Worm (Caenorhabditis elegans): ENCODE results near the gene bus-8A.

Gene bus-8A

ce11 chrX:5479300-5479811, 13.4 kb upstream of the bus-8A start, which contains the start of gene dlg-1:
Gene dlg-1 (plus strand): TSS chrX:5479700.
- TF ChIP-seq elt-2 (tag; optimal IDR thresholded peaks at IDR 0.05): peak; percentile 69
- no peak for TF ChIP-seq nhr-76 (tag; optimal IDR thresholded peaks at IDR 0.05)
- TF ChIP-seq aly-2 (tag; optimal IDR thresholded peaks at IDR 0.05): no peak
- peak; percentile 73 for TF ChIP-seq pha-4 (tag; optimal IDR thresholded peaks at IDR 0.05)

DNA sequence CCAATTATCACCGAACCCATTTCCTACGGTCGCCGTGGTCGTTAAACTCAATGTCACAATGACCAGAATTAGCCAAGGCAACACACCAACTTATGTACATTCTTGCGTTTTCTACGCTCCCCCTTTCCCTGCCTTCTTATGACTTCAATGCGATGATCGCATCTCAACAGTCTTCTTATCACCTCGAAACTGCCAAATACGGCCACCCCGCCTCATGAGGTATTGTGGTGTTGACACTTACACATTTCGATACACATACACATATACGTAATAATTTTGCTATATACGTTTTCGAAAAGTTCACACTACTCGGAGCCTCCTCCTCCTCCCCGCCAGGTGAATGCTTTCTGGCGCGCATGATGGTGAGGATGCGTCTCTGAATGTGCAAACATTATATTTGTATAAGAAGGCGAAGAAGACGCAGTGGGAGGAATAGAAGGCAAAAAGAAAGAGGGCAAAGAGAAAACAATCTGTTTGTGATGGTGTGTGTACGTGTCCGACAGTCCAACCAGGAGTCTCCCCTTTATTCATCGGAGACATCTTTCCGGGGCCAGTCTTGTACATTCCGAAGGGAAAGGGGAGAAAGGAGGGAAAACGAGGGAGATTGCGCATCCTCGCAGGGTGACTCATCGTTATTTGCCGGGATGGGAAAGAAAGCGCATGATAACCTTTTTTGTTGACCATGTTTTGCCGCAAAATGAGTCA, 12.7 kb upstream of the bus-8A start:
- TF ChIP-seq nhr-25 (tag; optimal IDR thresholded peaks at IDR 0.05) (peak; percentile 37), fkh-10 (GFP tag; optimal IDR thresholded peaks at IDR 0.05) (no peak), nhr-23 (tag; optimal IDR thresholded peaks at IDR 0.05) (peak; percentile 27), jun-1 (tag; optimal IDR thresholded peaks at IDR 0.05) (peak; percentile 82), daf-12 (tag; optimal IDR thresholded peaks at IDR 0.05) (no peak), nhr-67 (tag; optimal IDR thresholded peaks at IDR 0.05) (no peak), nhr-28 (tag; optimal IDR thresholded peaks at IDR 0.05) (no peak), skn-1 (tag; optimal IDR thresholded peaks at IDR 0.05) (no peak), elt-2 (tag; optimal IDR thresholded peaks at IDR 0.05) (peak; percentile 75), tbx-2 (tag; optimal IDR thresholded peaks at IDR 0.05) (no peak), pqm-1 (tag; optimal IDR thresholded peaks at IDR 0.05) (peak; percentile 70), pha-4 (tag; optimal IDR thresholded peaks at IDR 0.05) (peak; percentile 64), ceh-9 (tag; optimal IDR thresholded peaks at IDR 0.05) (no peak), fos-1 (tag; optimal IDR thresholded peaks at IDR 0.05) (peak; percentile 75), zag-1 (tag; optimal IDR thresholded peaks at IDR 0.05) (no peak)

ce11 chrX:5485284-5485927, 7.3 kb upstream of the bus-8A start:
- peak; percentile 15 for TF ChIP-seq nfya-1 (tag; optimal IDR thresholded peaks at IDR 0.05; ENCODE audit: insufficient read depth)
- TF ChIP-seq pha-4 (tag; optimal IDR thresholded peaks at IDR 0.05): peak; percentile 27
- peak; percentile 43 for TF ChIP-seq hmg-11 (tag; optimal IDR thresholded peaks at IDR 0.05)
- TF ChIP-seq ceh-9 (tag; optimal IDR thresholded peaks at IDR 0.05): no peak
- no peak for TF ChIP-seq ceh-16 (tag; optimal IDR thresholded peaks at IDR 0.05)

ce11 chrX:5485931-5486537, 6.7 kb upstream of the bus-8A start, which contains the start of gene C25F6.1:
Gene C25F6.1 (plus strand): TSS chrX:5486487.
- TF ChIP-seq jun-1 (tag; optimal IDR thresholded peaks at IDR 0.05): peak; percentile 18
- no peak for TF ChIP-seq elt-3 (tag; optimal IDR thresholded peaks at IDR 0.05)
- TF ChIP-seq nhr-237 (tag; optimal IDR thresholded peaks at IDR 0.05): no peak
- TF ChIP-seq fos-1 (tag; optimal IDR thresholded peaks at IDR 0.05): no peak
- TF ChIP-seq ceh-28 (tag; optimal IDR thresholded peaks at IDR 0.05): no peak
- peak; percentile 23 for TF ChIP-seq nhr-23 (tag; optimal IDR thresholded peaks at IDR 0.05)
- TF ChIP-seq pqm-1 (tag; optimal IDR thresholded peaks at IDR 0.05): no peak
- peak; percentile 29 for TF ChIP-seq pha-4 (tag; optimal IDR thresholded peaks at IDR 0.05)
- TF ChIP-seq nhr-43 (tag; optimal IDR thresholded peaks at IDR 0.05; ENCODE audit: poor library complexity, severe bottlenecking): no peak
- TF ChIP-seq ceh-9 (tag; optimal IDR thresholded peaks at IDR 0.05): no peak

DNA sequence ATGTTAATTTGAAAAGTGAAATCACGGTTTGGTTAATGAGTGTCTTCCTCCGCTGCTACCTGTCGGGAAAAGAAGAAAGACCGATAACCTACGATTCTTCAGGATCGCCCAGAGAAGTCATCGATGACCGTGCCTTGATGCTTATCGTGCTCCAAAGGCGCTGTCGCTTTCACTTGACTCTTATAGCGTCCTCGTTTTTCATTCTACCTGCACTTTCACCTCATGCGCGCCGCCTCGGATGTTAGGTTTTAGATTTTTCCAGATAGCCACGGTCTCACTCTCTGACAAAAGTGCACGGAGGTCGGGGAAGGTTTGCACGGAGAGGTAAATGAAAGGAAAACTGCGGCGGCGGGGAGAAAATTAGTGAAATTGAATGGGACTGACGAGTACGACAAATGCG, 3.8 kb upstream of the bus-8A start:
- no peak for TF ChIP-seq nhr-23 (tag; optimal IDR thresholded peaks at IDR 0.05)
- no peak for TF ChIP-seq ceh-16 (tag; optimal IDR thresholded peaks at IDR 0.05)
- no peak for TF ChIP-seq nhr-43 (tag; optimal IDR thresholded peaks at IDR 0.05; ENCODE audit: poor library complexity, severe bottlenecking)
- TF ChIP-seq ztf-4 (tag; optimal IDR thresholded peaks at IDR 0.05): no peak
- TF ChIP-seq elt-2 (tag; optimal IDR thresholded peaks at IDR 0.05): no peak
- TF ChIP-seq lsy-12 (tag; optimal IDR thresholded peaks at IDR 0.05): no peak
- no peak for TF ChIP-seq fos-1 (tag; optimal IDR thresholded peaks at IDR 0.05)
- no peak for TF ChIP-seq nhr-11 (tag; optimal IDR thresholded peaks at IDR 0.05)
- TF ChIP-seq snpc-4 (tag; optimal IDR thresholded peaks at IDR 0.05): no peak
- no peak for TF ChIP-seq jun-1 (tag; optimal IDR thresholded peaks at IDR 0.05)

Data from whole organism, L3 larva.